Fruit fly (Drosophila melanogaster): ENCODE measurements around the gene Plap.

Gene Plap

dm6 chr2L:1120206-1120902, 49.8 kb downstream of the Plap start:
- no peak for TF ChIP-seq noc (tag; optimal IDR thresholded peaks at IDR 0.05)

- peak; percentile 96 for TF ChIP-seq noc (tag; optimal IDR thresholded peaks at IDR 0.05)
Observed at dm6 chr2L:1118880-1119809, 51.0 kb downstream of the Plap start.

- no peak for TF ChIP-seq noc (tag; optimal IDR thresholded peaks at IDR 0.05)
Observed at dm6 chr2L:1118149-1118548, 52.0 kb downstream of the Plap start.

Data from whole organism, larva.